Fruit fly (Drosophila melanogaster) whole organism, embryonic: Measurements from ENCODE around the gene Bx42.

Experiments used
- CG13424 ChIP-seq: fragments of 200-800 bp; sonication (Bioruptor generic); optimal IDR thresholded peaks from 2 replicates; lab custom pipeline; 2019; ENCODE audit warnings: missing biosample characterization, mild to moderate bottlenecking, missing genetic modification characterization, moderate library complexity
- CG2116 ChIP-seq: fragments of 200-800 bp; sonication (Bioruptor generic); optimal IDR thresholded peaks from 3 replicates; lab custom pipeline; 2018; ENCODE audit warnings: missing biosample characterization, mild to moderate bottlenecking, missing genetic modification characterization
- CG8388 ChIP-seq: fragments of 200-800 bp; sonication (Bioruptor generic); optimal IDR thresholded peaks from 2 replicates; lab custom pipeline; 2019; ENCODE audit warnings: missing biosample characterization, mild to moderate bottlenecking, missing genetic modification characterization, moderate library complexity
- Gug ChIP-seq: fragments of 200-800 bp; sonication (Bioruptor generic); IDR thresholded peaks from 4 replicates; pipeline ENCODE4 v1.3.6; 2022; ENCODE audit warnings: missing biosample characterization, missing genetic modification characterization
- kah ChIP-seq: fragments of 200-800 bp; sonication (Bioruptor generic); optimal IDR thresholded peaks from 2 replicates; lab custom pipeline; 2018; ENCODE audit warnings: missing biosample characterization, mild to moderate bottlenecking, missing genetic modification characterization
- usp ChIP-seq: fragments of >200 bp; optimal IDR thresholded peaks from 2 replicates; lab custom pipeline; 2017; ENCODE audit warnings: missing biosample characterization, missing genetic modification characterization

DNA sequence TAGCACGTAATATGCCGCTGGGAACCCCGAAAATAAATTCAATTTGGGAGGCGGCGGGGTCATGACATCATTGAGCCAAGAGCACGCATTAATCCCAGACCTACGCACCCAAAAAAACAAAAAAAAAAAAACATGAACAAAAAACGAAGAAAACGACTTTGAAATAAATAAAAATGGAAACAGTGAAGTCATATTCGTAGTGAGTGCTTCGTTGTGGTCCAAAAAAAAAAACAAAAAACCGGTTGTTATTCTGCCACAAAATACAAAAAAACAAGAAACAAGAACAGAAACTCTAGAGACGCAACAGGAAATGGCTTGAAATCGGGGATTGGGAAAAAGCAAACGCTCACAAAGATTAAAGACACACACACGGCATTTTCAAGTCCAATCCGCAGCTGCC lies 28.8 kb downstream of the Bx42 start:
- TF ChIP-seq CG8388 (GFP tag; lab: Kevin White, UChicago) (no peak), CG13424 (tag; lab: Kevin White, UChicago) (no peak), CG2116 (GFP tag; lab: Kevin White, UChicago) (no peak), Gug (GFP tag; lab: Robert Waterston, UW) (no peak), usp (no peak), kah (no peak)
